Fruit fly (Drosophila melanogaster) whole organism, pupa: ENCODE measurements around the gene D2hgdh.

Source experiments
- CG14655 ChIP-seq: fragments of 200-800 bp; sonication (Bioruptor generic); optimal IDR thresholded peaks from 3 replicates; lab custom pipeline; 2017; ENCODE audit warnings: mild to moderate bottlenecking, missing biosample characterization, missing genetic modification reagents, missing genetic modification characterization
- EcR ChIP-seq: fragments of 200-800 bp; sonication (Bioruptor generic); optimal IDR thresholded peaks from 3 replicates; lab custom pipeline; 2019; ENCODE audit warnings: missing biosample characterization, missing genetic modification characterization, mild to moderate bottlenecking, moderate library complexity, missing genetic modification reagents
- fd96Ca ChIP-seq: fragments of 200-800 bp; sonication (Bioruptor generic); IDR thresholded peaks from 3 replicates; pipeline ENCODE4 v1.3.6; 2022; ENCODE audit warnings: missing biosample characterization, missing genetic modification characterization

dm6 chrX:2188888-2189287 lies 47.6 kb downstream of the D2hgdh start, which contains the start of gene Mct1:
- no peak for TF ChIP-seq EcR (GFP tag; lab: Kevin White, UChicago)
- no peak for TF ChIP-seq CG14655 (GFP tag; lab: Kevin White, UChicago)
- TF ChIP-seq fd96Ca (GFP tag; lab: Robert Waterston, UW) = no peak
